Fruit fly (Drosophila melanogaster): ENCODE results near the gene nur.

The nur gene

dm6 chr2L:13784155-13784681 lies 48.3 kb downstream of the nur start, which contains the start of gene CG16890 (continued):
- TF ChIP-seq CG13894 (tag; optimal IDR thresholded peaks at IDR 0.05) = no peak
- TF ChIP-seq CG15514 (GFP tag; optimal IDR thresholded peaks at IDR 0.05) = peak; percentile 17
- TF ChIP-seq CG4617 (GFP tag; optimal IDR thresholded peaks at IDR 0.05; ENCODE audit: borderline replicate concordance) = peak; percentile 14
- TF ChIP-seq Asciz (GFP tag; optimal IDR thresholded peaks at IDR 0.05) = no peak
- TF ChIP-seq CG2889 (GFP tag; IDR thresholded peaks at IDR 0.05) = no peak
- no peak for TF ChIP-seq CG2202 (tag; optimal IDR thresholded peaks at IDR 0.05)
- TF ChIP-seq CG6683 (GFP tag; optimal IDR thresholded peaks at IDR 0.05) = no peak
- no peak for TF ChIP-seq Hand (GFP tag; optimal IDR thresholded peaks at IDR 0.05)
- no peak for TF ChIP-seq cas (GFP tag; IDR thresholded peaks at IDR 0.05)
- no peak for TF ChIP-seq schlank (tag; optimal IDR thresholded peaks at IDR 0.05)
- no peak for TF ChIP-seq CG12744 (GFP tag; optimal IDR thresholded peaks at IDR 0.05)
- TF ChIP-seq Aef1 (GFP tag; IDR thresholded peaks at IDR 0.05) = no peak
- TF ChIP-seq CG5180 (GFP tag; optimal IDR thresholded peaks at IDR 0.05) = no peak
- no peak for TF ChIP-seq Ravus (GFP tag; IDR thresholded peaks at IDR 0.05)
- TF ChIP-seq ranshi (GFP tag; IDR thresholded peaks at IDR 0.05) = no peak
- no peak for TF ChIP-seq lola (GFP tag; optimal IDR thresholded peaks at IDR 0.05)
- no peak for TF ChIP-seq gcm (GFP tag; optimal IDR thresholded peaks at IDR 0.05)
- no peak for TF ChIP-seq da (GFP tag; optimal IDR thresholded peaks at IDR 0.05)
- no peak for TF ChIP-seq nau (GFP tag; optimal IDR thresholded peaks at IDR 0.05)
- TF ChIP-seq CG10565 (GFP tag; optimal IDR thresholded peaks at IDR 0.05) = no peak
- no peak for TF ChIP-seq CG12942 (GFP tag; optimal IDR thresholded peaks at IDR 0.05)
- TF ChIP-seq sim (GFP tag; IDR thresholded peaks at IDR 0.05) = no peak
- TF ChIP-seq PHDP (tag; optimal IDR thresholded peaks at IDR 0.05) = no peak
- TF ChIP-seq nerfin-2 (GFP tag; IDR thresholded peaks at IDR 0.05; ENCODE audit: partially characterized antibody) = no peak
- TF ChIP-seq CG9876 (GFP tag; optimal IDR thresholded peaks at IDR 0.05) = no peak
- no peak for TF ChIP-seq CG2712 (tag; optimal IDR thresholded peaks at IDR 0.05)
- TF ChIP-seq zfh1 (GFP tag; IDR thresholded peaks at IDR 0.05) = no peak
- TF ChIP-seq org-1 (GFP tag; optimal IDR thresholded peaks at IDR 0.05) = no peak
- no peak for TF ChIP-seq CG10147 (GFP tag; optimal IDR thresholded peaks at IDR 0.05)
- no peak for TF ChIP-seq CG4707 (GFP tag; optimal IDR thresholded peaks at IDR 0.05)
- TF ChIP-seq lbe (GFP tag; optimal IDR thresholded peaks at IDR 0.05) = no peak
- TF ChIP-seq CG11093 (GFP tag; IDR thresholded peaks at IDR 0.05) = no peak
- no peak for TF ChIP-seq CG4328 (GFP tag; optimal IDR thresholded peaks at IDR 0.05)
- TF ChIP-seq GATAe (GFP tag; conservative IDR thresholded peaks at IDR 0.05) = peak; percentile 65
- no peak for TF ChIP-seq Tbp (GFP tag; optimal IDR thresholded peaks at IDR 0.05)
- TF ChIP-seq sug (tag; optimal IDR thresholded peaks at IDR 0.05) = peak; percentile 36
- TF ChIP-seq CG11085 (GFP tag; IDR thresholded peaks at IDR 0.05) = no peak
- TF ChIP-seq br (optimal IDR thresholded peaks at IDR 0.05) = no peak
- no peak for TF ChIP-seq CG7372 (GFP tag; IDR thresholded peaks at IDR 0.05)
- TF ChIP-seq CG17361 (GFP tag; IDR thresholded peaks at IDR 0.05) = no peak
- TF ChIP-seq HLH3B (GFP tag; IDR thresholded peaks at IDR 0.05) = no peak
- peak; percentile 90 for TF ChIP-seq MESR4 (GFP tag; optimal IDR thresholded peaks at IDR 0.05)
- TF ChIP-seq ind (GFP tag; optimal IDR thresholded peaks at IDR 0.05) = no peak
- TF ChIP-seq tgo (GFP tag; IDR thresholded peaks at IDR 0.05) = no peak
- TF ChIP-seq rib (GFP tag; IDR thresholded peaks at IDR 0.05) = no peak
- TF ChIP-seq Dref (GFP tag; IDR thresholded peaks at IDR 0.05) = no peak
- TF ChIP-seq B-H2 (GFP tag; optimal IDR thresholded peaks at IDR 0.05) = no peak
- no peak for TF ChIP-seq Hmx (GFP tag; optimal IDR thresholded peaks at IDR 0.05)
- no peak for TF ChIP-seq row (GFP tag; IDR thresholded peaks at IDR 0.05)
- no peak for TF ChIP-seq nmo (GFP tag; optimal IDR thresholded peaks at IDR 0.05)
- TF ChIP-seq fu2 (GFP tag; optimal IDR thresholded peaks at IDR 0.05) = peak; percentile 11
- TF ChIP-seq Rfx (GFP tag; IDR thresholded peaks at IDR 0.05) = no peak; the same call in 1 of the 2 replicates
